Fruit fly (Drosophila melanogaster) Kc167 (cell line): ENCODE data around the gene Pdp1.

Source experiments
- insv ChIP-seq: fragments of >200 bp; optimal IDR thresholded peaks from 3 replicates; lab custom pipeline; 2018; ENCODE audit warnings: missing external identifiers
- psq ChIP-seq: fragments of >200 bp; optimal IDR thresholded peaks from 2 replicates; lab custom pipeline; 2017; ENCODE audit warnings: missing external identifiers

dm6 chr3L:7911765-7912556 is 44.8 kb upstream of the Pdp1 start, which contains the start of the genes pbl and CG8281:
- TF ChIP-seq psq (no peak), insv (lab: Kevin White, UChicago) (no peak)
